Worm (Caenorhabditis elegans) whole organism, L4/young adult: ENCODE data around the gene sru-23.

Experiments
- W03F9.2 ChIP-seq: fragments of 150-350 bp; optimal IDR thresholded peaks from 2 replicates; lab custom pipeline; 2014; ENCODE audit warnings: missing biosample characterization, missing genetic modification characterization
- dao-5 ChIP-seq: sonication (generic microtip); optimal IDR thresholded peaks from 2 replicates; lab custom pipeline; 2016; ENCODE audit warnings: missing genotype, missing genetic modification characterization, moderate library complexity, missing compliant biosample characterization
- him-1 ChIP-seq: sonication (generic microtip); optimal IDR thresholded peaks from 2 replicates; lab custom pipeline; 2016; ENCODE audit warnings: missing genotype, missing genetic modification reagents, missing genetic modification characterization, missing compliant biosample characterization

ce11 chrV:15922979-15923378 lies 49.4 kb downstream of the sru-23 start, which contains the start of gene F35E8.13:
- TF ChIP-seq him-1 (tag; lab: Kevin White, UChicago): no peak
- TF ChIP-seq dao-5 (tag; lab: Kevin White, UChicago): no peak
- TF ChIP-seq W03F9.2 (tag; lab: Kevin White, UChicago): no peak
